Worm (Caenorhabditis elegans) whole organism, L4 larva: ENCODE measurements around the gene Y22D7AL.3.

Experiments used
- lir-3 ChIP-seq: sonication (generic microtip); optimal IDR thresholded peaks from 2 replicates; lab custom pipeline; 2016; ENCODE audit warnings: mild to moderate bottlenecking, missing genetic modification characterization, missing compliant biosample characterization
- unc-39 ChIP-seq: sonication (generic microtip); optimal IDR thresholded peaks from 2 replicates; lab custom pipeline; 2017; ENCODE audit warnings: missing biosample characterization, missing genetic modification characterization

DNA sequence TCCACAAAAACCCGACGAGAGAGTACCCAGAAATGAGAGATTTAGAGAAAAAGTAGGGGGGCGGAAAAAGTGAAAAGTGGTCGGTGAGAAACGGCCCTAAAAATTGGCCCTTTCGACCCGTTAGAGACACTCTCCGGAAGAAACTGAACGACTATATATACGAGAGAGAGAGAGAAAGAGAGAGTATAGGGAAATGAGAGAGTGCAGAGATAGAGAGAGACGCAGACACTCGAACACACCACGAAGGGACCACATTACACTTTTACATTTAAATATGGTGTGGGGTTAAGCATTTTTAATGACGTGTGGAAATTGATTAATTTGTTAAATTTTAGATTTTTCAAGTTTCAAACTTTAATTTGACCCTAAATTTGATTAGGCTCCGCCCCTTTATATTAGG is 49.6 kb upstream of the Y22D7AL.3 start:
- TF ChIP-seq unc-39 (no peak), lir-3 (no peak)
